Worm (Caenorhabditis elegans) whole organism, midembryonic: ENCODE data around the gene eppl-1.

Experiments
- flt-1 ChIP-seq: fragments of 200-800 bp; sonication (Bioruptor generic); IDR thresholded peaks from 2 replicates; pipeline ENCODE4 v1.3.6; 2022; ENCODE audit warnings: missing genetic modification characterization, missing compliant biosample characterization
- med-1 ChIP-seq: sonication (generic microtip); optimal IDR thresholded peaks from 2 replicates; lab custom pipeline; 2017; ENCODE audit warnings: missing genetic modification characterization, mild to moderate bottlenecking, missing compliant biosample characterization, antibody characterized with exemption, missing genetic modification reagents; ENCODE audit not compliant: insufficient read depth

ce11 chrIV:8420961-8421360, 30.6 kb downstream of the eppl-1 start, which contains the start of gene M116.5:
- no peak for TF ChIP-seq med-1 (GFP tag; lab: Kevin White, UChicago)
- no peak for TF ChIP-seq flt-1 (GFP tag; lab: Robert Waterston, UW)
